Worm (Caenorhabditis elegans) whole organism, L3 larva: ENCODE data around the gene degl-2.
"Not testable (repeated sequence)": the region's sequence is repeated elsewhere in the genome, so short reads cannot be mapped to it uniquely, and the experiment has no call there.

Experiments used
- aly-2 ChIP-seq: fragments of 150-350 bp; optimal IDR thresholded peaks from 2 replicates; lab custom pipeline; 2014; ENCODE audit warnings: missing biosample characterization, missing genetic modification characterization
- ama-1 ChIP-seq: fragments of 150-350 bp; optimal IDR thresholded peaks from 2 replicates; lab custom pipeline; 2018
- ceh-16 ChIP-seq: sonication (generic microtip); optimal IDR thresholded peaks from 2 replicates; lab custom pipeline; 2017; ENCODE audit warnings: missing biosample characterization, missing genetic modification characterization
- ceh-28 ChIP-seq: fragments of 150-350 bp; optimal IDR thresholded peaks from 2 replicates; lab custom pipeline; 2014; ENCODE audit warnings: missing biosample characterization, missing genetic modification reagents, missing genetic modification characterization
- ceh-82 ChIP-seq: fragments of 150-350 bp; optimal IDR thresholded peaks from 2 replicates; lab custom pipeline; 2014; ENCODE audit warnings: missing biosample characterization, missing genetic modification characterization
- ceh-9 ChIP-seq: sonication (generic microtip); optimal IDR thresholded peaks from 2 replicates; lab custom pipeline; 2018; ENCODE audit warnings: missing biosample characterization, missing genetic modification characterization
- daf-12 ChIP-seq: fragments of 150-350 bp; optimal IDR thresholded peaks from 2 replicates; lab custom pipeline; 2014; ENCODE audit warnings: missing biosample characterization, missing genetic modification reagents, missing genetic modification characterization
- egl-5 ChIP-seq: fragments of 150-350 bp; optimal IDR thresholded peaks from 2 replicates; lab custom pipeline; 2017; ENCODE audit warnings: missing biosample characterization, missing genetic modification reagents, missing genetic modification characterization, inconsistent platforms
- elt-2 ChIP-seq: sonication (generic microtip); optimal IDR thresholded peaks from 2 replicates; lab custom pipeline; 2016; ENCODE audit warnings: missing genetic modification reagents, mild to moderate bottlenecking, missing genetic modification characterization, missing compliant biosample characterization
- elt-3 ChIP-seq, 3 experiments: fragments of 150-350 bp in 1 of 3; sonication (generic microtip) in 2 of 3; optimal IDR thresholded peaks; 2 replicates in 2 of 3; 4 replicates in 1 of 3; lab custom pipeline; 2014 to 2017; ENCODE audit warnings: missing biosample characterization in 3 of 3, missing genetic modification characterization in 3 of 3
- eor-1 ChIP-seq, 2 experiments: fragments of 150-350 bp; optimal IDR thresholded peaks; 2 replicates each; lab custom pipeline; 2014 to 2018; ENCODE audit warnings: missing biosample characterization in 2 of 2, missing genetic modification characterization in 2 of 2
- fkh-2 ChIP-seq: fragments of 150-350 bp; optimal IDR thresholded peaks from 2 replicates; lab custom pipeline; 2014; ENCODE audit warnings: missing biosample characterization, missing genetic modification reagents, missing genetic modification characterization
- fos-1 ChIP-seq: fragments of 150-350 bp; optimal IDR thresholded peaks from 2 replicates; lab custom pipeline; 2014; ENCODE audit warnings: missing biosample characterization, missing genetic modification characterization
- lin-15B ChIP-seq: fragments of 150-350 bp; optimal IDR thresholded peaks from 2 replicates; lab custom pipeline; 2014; ENCODE audit warnings: missing biosample characterization, missing genetic modification characterization
- mdl-1 ChIP-seq: fragments of 150-350 bp; optimal IDR thresholded peaks from 2 replicates; lab custom pipeline; 2014; ENCODE audit warnings: missing biosample characterization, missing genetic modification characterization
- nhr-11 ChIP-seq: fragments of 150-350 bp; optimal IDR thresholded peaks from 2 replicates; lab custom pipeline; 2014; ENCODE audit warnings: missing biosample characterization, missing genetic modification characterization
- nhr-12 ChIP-seq: fragments of 150-350 bp; optimal IDR thresholded peaks from 2 replicates; lab custom pipeline; 2014; ENCODE audit warnings: missing biosample characterization, missing genetic modification characterization
- nhr-237 ChIP-seq: fragments of 150-350 bp; optimal IDR thresholded peaks from 2 replicates; lab custom pipeline; 2014; ENCODE audit warnings: missing biosample characterization, missing genetic modification characterization
- nhr-28 ChIP-seq: fragments of 150-350 bp; optimal IDR thresholded peaks from 2 replicates; lab custom pipeline; 2014; ENCODE audit warnings: missing biosample characterization, missing genetic modification characterization
- nhr-43 ChIP-seq: sonication (generic microtip); optimal IDR thresholded peaks from 2 replicates; lab custom pipeline; 2016; ENCODE audit warnings: mild to moderate bottlenecking, missing genetic modification characterization, missing compliant biosample characterization; ENCODE audit not compliant: poor library complexity, severe bottlenecking
- nhr-67 ChIP-seq: fragments of 150-350 bp; optimal IDR thresholded peaks from 2 replicates; lab custom pipeline; 2014; ENCODE audit warnings: missing biosample characterization, missing genetic modification characterization
- nhr-76 ChIP-seq: fragments of 150-350 bp; sonication (generic microtip); optimal IDR thresholded peaks from 5 replicates; lab custom pipeline; 2014; ENCODE audit warnings: missing biosample characterization, missing genetic modification characterization
- nhr-77 ChIP-seq: fragments of 150-350 bp; optimal IDR thresholded peaks from 2 replicates; lab custom pipeline; 2014; ENCODE audit warnings: missing biosample characterization, missing genetic modification characterization
- pha-4 ChIP-seq: fragments of 150-350 bp; optimal IDR thresholded peaks from 2 replicates; lab custom pipeline; 2014; ENCODE audit warnings: missing biosample characterization, missing genetic modification reagents, missing genetic modification characterization
- pqm-1 ChIP-seq: fragments of 150-350 bp; optimal IDR thresholded peaks from 2 replicates; lab custom pipeline; 2017; ENCODE audit warnings: missing biosample characterization, missing genetic modification characterization, inconsistent platforms
- snpc-4 ChIP-seq: fragments of 150-350 bp; optimal IDR thresholded peaks from 2 replicates; lab custom pipeline; 2014; ENCODE audit warnings: missing biosample characterization, missing genetic modification characterization
- tbx-2 ChIP-seq: sonication (generic microtip); optimal IDR thresholded peaks from 2 replicates; lab custom pipeline; 2016; ENCODE audit warnings: mild to moderate bottlenecking, missing genetic modification characterization, missing compliant biosample characterization
- unc-62 ChIP-seq: fragments of 150-350 bp; sonication (generic microtip); optimal IDR thresholded peaks from 4 replicates; lab custom pipeline; 2014; ENCODE audit warnings: missing biosample characterization, missing genetic modification reagents, missing genetic modification characterization
- ztf-4 ChIP-seq: fragments of 150-350 bp; optimal IDR thresholded peaks from 2 replicates; lab custom pipeline; 2014; ENCODE audit warnings: missing biosample characterization, missing genetic modification characterization

Gene degl-2

ce11 chrIV:9683433-9683832 lies 40.1 kb downstream of the degl-2 start, which contains the start of the genes htas-1 and ZK1251.3:
Gene htas-1 (minus strand): TSS chrIV:9683533.
Gene ZK1251.3 (plus strand): TSS chrIV:9683658.
- TF ChIP-seq nhr-77 (tag; lab: Kevin White, UChicago) = no peak
- TF ChIP-seq lin-15B (tag; lab: Kevin White, UChicago) = no peak
- no peak for TF ChIP-seq unc-62 (GFP tag; lab: Kevin White, UChicago)
- TF ChIP-seq nhr-11 (tag; lab: Kevin White, UChicago) = no peak

ce11 chrIV:9688715-9689114 lies 45.4 kb downstream of the degl-2 start, which contains the start of gene msp-76:
Gene msp-76 (plus strand): TSS chrIV:9689015.
- TF ChIP-seq ceh-9; ceh-82; snpc-4 (tag; lab: Kevin White, UChicago): not testable (repeated sequence)

- no peak for TF ChIP-seq pha-4
- TF ChIP-seq nhr-237 (tag; lab: Kevin White, UChicago) = no peak
- no peak for TF ChIP-seq daf-12 (tag; lab: Kevin White, UChicago)
- no peak for TF ChIP-seq pqm-1 (tag; lab: Kevin White, UChicago)
- no peak for TF ChIP-seq fos-1 (tag; lab: Kevin White, UChicago)
- TF ChIP-seq tbx-2 (tag; lab: Kevin White, UChicago) = no peak
- no peak for TF ChIP-seq ama-1 (lab: Kevin White, UChicago)
- no peak for TF ChIP-seq aly-2 (tag; lab: Kevin White, UChicago)
- no peak for TF ChIP-seq nhr-43 (tag; lab: Kevin White, UChicago)
- TF ChIP-seq elt-3 (tag; optimal IDR thresholded peaks at IDR 0.05; lab: Kevin White, UChicago) = no peak
- no peak for TF ChIP-seq eor-1 (tag; optimal IDR thresholded peaks at IDR 0.05; lab: Kevin White, UChicago)
- TF ChIP-seq nhr-67 (tag; lab: Kevin White, UChicago) = no peak
- no peak for TF ChIP-seq elt-2
- no peak for TF ChIP-seq nhr-76 (tag; lab: Kevin White, UChicago)
- no peak for TF ChIP-seq fkh-2 (tag; lab: Kevin White, UChicago)
- TF ChIP-seq ceh-28 (tag; lab: Kevin White, UChicago) = no peak
- no peak for TF ChIP-seq ceh-16 (tag; lab: Kevin White, UChicago)
- TF ChIP-seq nhr-28 (tag; lab: Kevin White, UChicago) = no peak
- TF ChIP-seq unc-62 (GFP tag; lab: Kevin White, UChicago) = no peak
- no peak for TF ChIP-seq mdl-1 (tag; lab: Kevin White, UChicago)
- TF ChIP-seq, all 47 proteins: peak for 0
Observed at ce11 chrIV:9690644-9691043, 47.4 kb downstream of the degl-2 start, which contains the start of gene sdz-36. Gene sdz-36 (plus strand): TSS chrIV:9690944.

ce11 chrIV:9692874-9693273 lies 49.6 kb downstream of the degl-2 start, which contains the start of gene twk-9:
Gene twk-9 (plus strand): TSS chrIV:9693174.
- TF ChIP-seq nhr-12 (tag; lab: Kevin White, UChicago) (no peak), ama-1 (lab: Kevin White, UChicago) (no peak), ztf-4 (no peak), tbx-2 (tag; lab: Kevin White, UChicago) (no peak), egl-5 (tag; lab: Kevin White, UChicago) (no peak), lin-15B (tag; lab: Kevin White, UChicago) (no peak)
